Worm (Caenorhabditis elegans) whole organism, L1 larva: Measurements from ENCODE around the gene cyp-35B2.

Experiments used
- C34B4.2 ChIP-seq: sonication (generic microtip); optimal IDR thresholded peaks from 2 replicates; lab custom pipeline; 2017; ENCODE audit warnings: mild to moderate bottlenecking, missing genetic modification characterization, missing compliant biosample characterization
- Y116A8C.19 ChIP-seq: sonication (generic microtip); optimal IDR thresholded peaks from 2 replicates; lab custom pipeline; 2016; ENCODE audit warnings: missing compliant biosample characterization, missing genetic modification characterization, borderline replicate concordance
- aha-1 ChIP-seq: fragments of 150-350 bp; optimal IDR thresholded peaks from 2 replicates; lab custom pipeline; 2014; ENCODE audit warnings: missing biosample characterization, missing genetic modification characterization
- alr-1 ChIP-seq: fragments of 200-800 bp; sonication (Bioruptor generic); optimal IDR thresholded peaks from 2 replicates; lab custom pipeline; 2018; ENCODE audit warnings: borderline replicate concordance, mild to moderate bottlenecking, missing genetic modification characterization, missing compliant biosample characterization
- aly-2 ChIP-seq: fragments of 150-350 bp; optimal IDR thresholded peaks from 2 replicates; lab custom pipeline; 2014; ENCODE audit warnings: missing biosample characterization, missing genetic modification characterization
- ama-1 ChIP-seq: fragments of 150-350 bp; optimal IDR thresholded peaks from 2 replicates; lab custom pipeline; 2014
- blmp-1 ChIP-seq: fragments of 150-350 bp; optimal IDR thresholded peaks from 2 replicates; lab custom pipeline; 2014; ENCODE audit warnings: missing biosample characterization, missing genetic modification characterization
- ceh-88 ChIP-seq: fragments of 200-800 bp; sonication (Bioruptor generic); IDR thresholded peaks from 2 replicates; pipeline ENCODE4 v1.3.6; 2022; ENCODE audit warnings: missing genetic modification characterization, missing compliant biosample characterization
- efl-1 ChIP-seq, 4 experiments: fragments of 150-350 bp; optimal IDR thresholded peaks in 3 of 4; peaks in 1 of 4; 1 replicate in 1 of 4; 2 replicates in 3 of 4; lab custom pipeline; 2014; ENCODE audit warnings: missing biosample characterization in 2 of 4, missing genetic modification characterization in 2 of 4, missing genetic modification reagents in 2 of 4
- efl-3 ChIP-seq: fragments of 200-800 bp; sonication (Bioruptor generic); optimal IDR thresholded peaks from 2 replicates; lab custom pipeline; 2018; ENCODE audit warnings: mild to moderate bottlenecking, missing genetic modification characterization, missing compliant biosample characterization
- elt-2 ChIP-seq: sonication (generic microtip); optimal IDR thresholded peaks from 2 replicates; lab custom pipeline; 2016; ENCODE audit warnings: missing genetic modification characterization, mild to moderate bottlenecking, inconsistent platforms, missing compliant biosample characterization, missing genetic modification reagents
- hlh-17 ChIP-seq: fragments of 200-800 bp; sonication (Bioruptor generic); optimal IDR thresholded peaks from 2 replicates; lab custom pipeline; 2018; ENCODE audit warnings: missing genetic modification characterization, mild to moderate bottlenecking, missing compliant biosample characterization, moderate library complexity, borderline replicate concordance
- isw-1 ChIP-seq: fragments of 200-800 bp; sonication (Bioruptor generic); IDR thresholded peaks from 2 replicates; pipeline ENCODE4 v1.3.6; 2022; ENCODE audit warnings: missing genetic modification characterization, missing compliant biosample characterization
- lin-13 ChIP-seq: fragments of 150-350 bp; optimal IDR thresholded peaks from 2 replicates; lab custom pipeline; 2014; ENCODE audit warnings: missing biosample characterization, missing genetic modification reagents, missing genetic modification characterization
- lin-15B ChIP-seq: fragments of 150-350 bp; sonication (generic microtip); optimal IDR thresholded peaks from 3 replicates; lab custom pipeline; 2014; ENCODE audit warnings: missing biosample characterization, missing genetic modification characterization
- lin-35 ChIP-seq, 2 experiments: fragments of 150-350 bp; optimal IDR thresholded peaks; 2 replicates each; lab custom pipeline; 2014; ENCODE audit warnings: missing biosample characterization in 2 of 2, missing genetic modification characterization in 2 of 2, missing genetic modification reagents in 2 of 2
- lir-3 ChIP-seq: sonication (generic microtip); optimal IDR thresholded peaks from 2 replicates; lab custom pipeline; 2016; ENCODE audit warnings: mild to moderate bottlenecking, missing genetic modification characterization, moderate library complexity, missing compliant biosample characterization; ENCODE audit not compliant: poor library complexity
- lsy-2 ChIP-seq, 2 experiments: fragments of 150-350 bp; optimal IDR thresholded peaks; 2 replicates each; lab custom pipeline; 2014; ENCODE audit warnings: missing biosample characterization in 2 of 2, missing genetic modification characterization in 2 of 2
- mef-2 ChIP-seq: fragments of 150-350 bp; optimal IDR thresholded peaks from 2 replicates; lab custom pipeline; 2014; ENCODE audit warnings: missing biosample characterization, missing genetic modification characterization
- mep-1 ChIP-seq: fragments of 150-350 bp; optimal IDR thresholded peaks from 2 replicates; lab custom pipeline; 2014; ENCODE audit warnings: missing biosample characterization, missing genetic modification characterization
- nhr-20 ChIP-seq: sonication (generic microtip); optimal IDR thresholded peaks from 2 replicates; lab custom pipeline; 2016; ENCODE audit warnings: mild to moderate bottlenecking, missing genetic modification characterization, missing compliant biosample characterization
- nhr-47 ChIP-seq: sonication (generic microtip); optimal IDR thresholded peaks from 2 replicates; lab custom pipeline; 2016; ENCODE audit warnings: mild to moderate bottlenecking, missing genetic modification characterization, moderate library complexity, missing compliant biosample characterization
- nhr-71 ChIP-seq: sonication (generic microtip); optimal IDR thresholded peaks from 2 replicates; lab custom pipeline; 2016; ENCODE audit warnings: mild to moderate bottlenecking, missing genetic modification characterization, moderate library complexity, missing compliant biosample characterization
- nhr-84 ChIP-seq: sonication (generic microtip); optimal IDR thresholded peaks from 2 replicates; lab custom pipeline; 2017; ENCODE audit warnings: missing biosample characterization, missing genetic modification characterization
- pag-3 ChIP-seq: sonication (generic microtip); optimal IDR thresholded peaks from 2 replicates; lab custom pipeline; 2017; ENCODE audit warnings: missing genetic modification characterization, mild to moderate bottlenecking, missing compliant biosample characterization, antibody characterized with exemption, borderline replicate concordance; ENCODE audit not compliant: insufficient read depth
- pqm-1 ChIP-seq: sonication (generic microtip); optimal IDR thresholded peaks from 3 replicates; lab custom pipeline; 2017; ENCODE audit warnings: missing biosample characterization, missing genetic modification characterization
- snu-23 ChIP-seq: sonication (generic microtip); optimal IDR thresholded peaks from 2 replicates; lab custom pipeline; 2016; ENCODE audit warnings: missing genetic modification characterization, missing compliant biosample characterization
- sox-4 ChIP-seq: sonication (generic microtip); optimal IDR thresholded peaks from 2 replicates; lab custom pipeline; 2016; ENCODE audit warnings: missing genetic modification characterization, missing compliant biosample characterization
- sup-37 ChIP-seq: fragments of 200-800 bp; sonication (Bioruptor generic); optimal IDR thresholded peaks from 2 replicates; lab custom pipeline; 2018; ENCODE audit warnings: mild to moderate bottlenecking, missing genetic modification characterization, missing compliant biosample characterization
- tlp-1 ChIP-seq: fragments of 150-350 bp; optimal IDR thresholded peaks from 2 replicates; lab custom pipeline; 2014; ENCODE audit warnings: missing biosample characterization, missing genetic modification characterization
- unc-130 ChIP-seq: fragments of 150-350 bp; optimal IDR thresholded peaks from 2 replicates; lab custom pipeline; 2017; ENCODE audit warnings: missing biosample characterization, missing genetic modification characterization, inconsistent platforms
- unc-62 ChIP-seq: fragments of 150-350 bp; optimal IDR thresholded peaks from 2 replicates; lab custom pipeline; 2014; ENCODE audit warnings: missing biosample characterization, missing genetic modification reagents, missing genetic modification characterization
- unc-98 ChIP-seq: fragments of 200-800 bp; sonication (Bioruptor generic); IDR thresholded peaks from 2 replicates; pipeline ENCODE4 v1.3.6; 2022; ENCODE audit warnings: missing genetic modification characterization, missing compliant biosample characterization
- vab-15 ChIP-seq: sonication (generic microtip); optimal IDR thresholded peaks from 2 replicates; lab custom pipeline; 2017; ENCODE audit warnings: missing genotype, mild to moderate bottlenecking, missing genetic modification characterization, missing compliant biosample characterization
- zag-1 ChIP-seq: fragments of 150-350 bp; optimal IDR thresholded peaks from 2 replicates; lab custom pipeline; 2014; ENCODE audit warnings: missing biosample characterization, missing genetic modification characterization

Gene cyp-35B2

ce11 chrV:3913131-3913530 lies 28.8 kb upstream of the cyp-35B2 start:
- TF ChIP-seq hlh-17 (GFP tag; lab: Kevin White, UChicago): no peak

ce11 chrV:3916480-3916879 lies 25.5 kb upstream of the cyp-35B2 start, which contains the start of gene srx-67:
TSS of gene srx-67 (plus strand) at chrV:3916780.
- TF ChIP-seq pqm-1 (tag; lab: Kevin White, UChicago) (no peak), ceh-88 (no peak), sup-37 (GFP tag; lab: Kevin White, UChicago) (no peak), vab-15 (tag; lab: Kevin White, UChicago) (no peak), Y116A8C.19 (tag; lab: Kevin White, UChicago) (no peak), blmp-1 (no peak)

- TF ChIP-seq C34B4.2 (tag; lab: Kevin White, UChicago): no peak
- TF ChIP-seq unc-98 (GFP tag; lab: Robert Waterston, UW): no peak
- TF ChIP-seq lsy-2 (tag; optimal IDR thresholded peaks at IDR 0.05; lab: Kevin White, UChicago): no peak
- no peak for TF ChIP-seq isw-1 (GFP tag; lab: Robert Waterston, UW)
- no peak for TF ChIP-seq alr-1 (tag; lab: Kevin White, UChicago)
- TF ChIP-seq nhr-20: no peak
- TF ChIP-seq lin-15B (tag; lab: Kevin White, UChicago): no peak
- no peak for TF ChIP-seq lin-35 (GFP tag; optimal IDR thresholded peaks at IDR 0.05; lab: Kevin White, UChicago)
- TF ChIP-seq tlp-1: no peak
- no peak for TF ChIP-seq nhr-47 (tag; lab: Kevin White, UChicago)
- no peak for TF ChIP-seq sox-4 (tag; lab: Kevin White, UChicago)
- no peak for TF ChIP-seq lir-3 (tag; lab: Kevin White, UChicago)
- TF ChIP-seq aly-2: no peak
- no peak for TF ChIP-seq nhr-71 (tag; lab: Kevin White, UChicago)
- TF ChIP-seq elt-2 (tag; lab: Kevin White, UChicago): no peak
- TF ChIP-seq sup-37 (GFP tag; lab: Kevin White, UChicago): no peak
- TF ChIP-seq, all 84 proteins: peak for 0
Measured at ce11 chrV:3919289-3919688, 22.7 kb upstream of the cyp-35B2 start, which contains the start of gene srx-66. TSS of gene srx-66 (plus strand) at chrV:3919589.

- no peak for TF ChIP-seq lin-35 (GFP tag; optimal IDR thresholded peaks at IDR 0.05; lab: Kevin White, UChicago)
- TF ChIP-seq efl-1 (optimal IDR thresholded peaks at IDR 0.05; lab: Kevin White, UChicago): no peak
- peak in 1 of 2 experiments; percentile 36 for TF ChIP-seq efl-1 (GFP tag; optimal IDR thresholded peaks at IDR 0.05 in 1 of 2; lab: Kevin White, UChicago)
- TF ChIP-seq, all 84 proteins: peak for 1
Measured at ce11 chrV:3921635-3922034, 20.3 kb upstream of the cyp-35B2 start, which contains the start of gene srx-65. TSS of gene srx-65 (plus strand) at chrV:3921935.

- TF ChIP-seq unc-62: no peak
- TF ChIP-seq nhr-84 (tag; lab: Kevin White, UChicago): no peak
- TF ChIP-seq lsy-2 (tag; optimal IDR thresholded peaks at IDR 0.05; lab: Kevin White, UChicago): no peak
- TF ChIP-seq hlh-17 (GFP tag; lab: Kevin White, UChicago): no peak
- no peak for TF ChIP-seq mep-1 (tag; lab: Kevin White, UChicago)
- no peak for TF ChIP-seq unc-98 (GFP tag; lab: Robert Waterston, UW)
- TF ChIP-seq efl-3 (GFP tag; lab: Kevin White, UChicago): no peak
- no peak for TF ChIP-seq pag-3
- TF ChIP-seq lin-13 (GFP tag; lab: Kevin White, UChicago): no peak
- TF ChIP-seq mef-2: no peak
- TF ChIP-seq zag-1 (tag; lab: Kevin White, UChicago): no peak
- no peak for TF ChIP-seq ama-1 (lab: Kevin White, UChicago)
- no peak for TF ChIP-seq sox-4 (tag; lab: Kevin White, UChicago)
- no peak for TF ChIP-seq aha-1 (tag; lab: Kevin White, UChicago)
- TF ChIP-seq isw-1 (GFP tag; lab: Robert Waterston, UW): no peak
- no peak for TF ChIP-seq unc-130
- no peak for TF ChIP-seq snu-23
- TF ChIP-seq nhr-71 (tag; lab: Kevin White, UChicago): no peak
- TF ChIP-seq vab-15 (tag; lab: Kevin White, UChicago): no peak
Measured at ce11 chrV:3922547-3922946, 19.4 kb upstream of the cyp-35B2 start.
